Fruit fly (Drosophila melanogaster) whole organism, prepupa: ENCODE measurements around the gene mRpL16.
A peak's percentile ranks its signal among the peaks of the same experiment; 100 is the strongest.

ENCODE experiments used
- CG16779 ChIP-seq: fragments of 200-800 bp; sonication (Bioruptor generic); optimal IDR thresholded peaks from 3 replicates; lab custom pipeline; 2017; ENCODE audit warnings: missing biosample characterization, mild to moderate bottlenecking, missing genetic modification characterization
- CG4318 ChIP-seq: fragments of 200-800 bp; sonication (Bioruptor generic); optimal IDR thresholded peaks from 3 replicates; lab custom pipeline; 2017; ENCODE audit warnings: missing biosample characterization, mild to moderate bottlenecking, missing genetic modification characterization
- CG6854 ChIP-seq: fragments of 200-800 bp; sonication (Bioruptor generic); optimal IDR thresholded peaks from 2 replicates; lab custom pipeline; 2017; ENCODE audit warnings: missing biosample characterization, mild to moderate bottlenecking, missing genetic modification characterization
- Hr39 ChIP-seq: fragments of 200-800 bp; sonication (Bioruptor generic); optimal IDR thresholded peaks from 2 replicates; lab custom pipeline; 2016; ENCODE audit warnings: missing biosample characterization, missing genetic modification characterization
- Hr4 ChIP-seq: fragments of 200-800 bp; sonication (Bioruptor generic); optimal IDR thresholded peaks from 3 replicates; lab custom pipeline; 2016; ENCODE audit warnings: missing biosample characterization, missing genetic modification characterization
- OdsH ChIP-seq: fragments of 200-800 bp; sonication (Bioruptor generic); optimal IDR thresholded peaks from 3 replicates; lab custom pipeline; 2016; ENCODE audit warnings: missing biosample characterization, missing genetic modification characterization
- dsx ChIP-seq: fragments of 200-800 bp; optimal IDR thresholded peaks from 3 replicates; lab custom pipeline; 2019; ENCODE audit warnings: missing biosample characterization, mild to moderate bottlenecking, missing genetic modification characterization, moderate library complexity; ENCODE audit not compliant: poor library complexity, severe bottlenecking
- lz ChIP-seq: fragments of 200-800 bp; sonication (Bioruptor generic); optimal IDR thresholded peaks from 3 replicates; lab custom pipeline; 2016; ENCODE audit warnings: missing biosample characterization, missing genetic modification characterization
- salr ChIP-seq, 2 experiments: fragments of 200-800 bp; sonication (Bioruptor generic); optimal IDR thresholded peaks; 3 replicates each; lab custom pipeline; 2016 to 2018; ENCODE audit warnings: missing biosample characterization in 2 of 2, missing genetic modification characterization in 2 of 2, mild to moderate bottlenecking in 1 of 2

- TF ChIP-seq dsx (no peak), OdsH (peak; percentile 18), Hr4 (GFP tag; lab: Kevin White, UChicago) (peak; percentile 18), salr (GFP tag; optimal IDR thresholded peaks at IDR 0.05; lab: Kevin White, UChicago) (no peak), CG16779 (no peak), Hr39 (GFP tag; lab: Kevin White, UChicago) (peak; percentile 27), CG4318 (GFP tag; lab: Kevin White, UChicago) (no peak), lz (peak; percentile 6), CG6854 (GFP tag; lab: Kevin White, UChicago) (no peak)
These were observed 40.1 kb upstream of the mRpL16 start for dm6 chrX:1849914-1850313.
